Worm (Caenorhabditis elegans): ENCODE results near the gene srg-47.

DNA sequence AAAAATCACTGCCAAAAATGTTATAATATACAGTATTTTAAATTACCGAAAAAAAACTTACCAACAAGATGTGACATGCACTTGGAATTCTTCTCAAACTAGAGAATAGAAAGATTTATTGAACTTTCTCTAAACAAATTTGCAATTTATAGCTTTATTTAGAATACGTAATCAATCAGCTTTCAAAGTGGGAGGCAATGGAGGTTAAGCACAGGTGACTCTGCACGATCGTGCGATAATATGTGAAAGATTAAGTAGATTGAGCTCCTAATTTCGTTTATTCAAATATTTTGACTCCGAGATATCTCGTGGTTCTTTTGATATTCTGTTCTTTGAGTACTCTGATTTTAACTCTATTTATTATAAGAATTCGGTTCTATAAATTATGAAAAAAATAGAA, 38.1 kb downstream of the srg-47 start, which contains the start of gene R02D5.6:
- TF ChIP-seq aly-2 (tag; optimal IDR thresholded peaks at IDR 0.05), result no peak
- TF ChIP-seq hpl-2 (GFP tag; optimal IDR thresholded peaks at IDR 0.05), result no peak
- TF ChIP-seq nhr-12 (tag; optimal IDR thresholded peaks at IDR 0.05), result no peak
- no peak for TF ChIP-seq elt-2 (tag; optimal IDR thresholded peaks at IDR 0.05)
- TF ChIP-seq fkh-4 (tag; optimal IDR thresholded peaks at IDR 0.05; ENCODE audit: borderline replicate concordance), result no peak
- no peak for TF ChIP-seq unc-62 (GFP tag; optimal IDR thresholded peaks at IDR 0.05)
- no peak for TF ChIP-seq nhr-20 (tag; optimal IDR thresholded peaks at IDR 0.05)
- no peak for TF ChIP-seq ceh-82 (tag; optimal IDR thresholded peaks at IDR 0.05)
